Worm (Caenorhabditis elegans) whole organism, L1 larva: Measurements from ENCODE around the gene math-33.

Source experiments
- ama-1 ChIP-seq: fragments of 150-350 bp; optimal IDR thresholded peaks from 2 replicates; lab custom pipeline; 2014
- blmp-1 ChIP-seq: fragments of 150-350 bp; optimal IDR thresholded peaks from 2 replicates; lab custom pipeline; 2014; ENCODE audit warnings: missing biosample characterization, missing genetic modification characterization
- ceh-8 ChIP-seq: fragments of 200-800 bp; sonication (Bioruptor generic); optimal IDR thresholded peaks from 2 replicates; lab custom pipeline; 2018; ENCODE audit warnings: mild to moderate bottlenecking, missing genetic modification characterization, moderate library complexity, missing compliant biosample characterization
- ceh-82 ChIP-seq, 3 experiments: fragments of 150-350 bp in 1 of 3; sonication (generic microtip) in 2 of 3; optimal IDR thresholded peaks; 2 replicates each; lab custom pipeline; 2014 to 2017; ENCODE audit warnings: missing biosample characterization in 3 of 3, missing genetic modification characterization in 3 of 3
- ceh-88 ChIP-seq: fragments of 200-800 bp; sonication (Bioruptor generic); IDR thresholded peaks from 2 replicates; pipeline ENCODE4 v1.3.6; 2022; ENCODE audit warnings: missing genetic modification characterization, missing compliant biosample characterization
- ces-1 ChIP-seq: fragments of 150-350 bp; optimal IDR thresholded peaks from 2 replicates; lab custom pipeline; 2014; ENCODE audit warnings: missing biosample characterization, missing genetic modification reagents, missing genetic modification characterization
- efl-1 ChIP-seq, 4 experiments: fragments of 150-350 bp; optimal IDR thresholded peaks in 3 of 4; peaks in 1 of 4; 1 replicate in 1 of 4; 2 replicates in 3 of 4; lab custom pipeline; 2014; ENCODE audit warnings: missing biosample characterization in 2 of 4, missing genetic modification characterization in 2 of 4, missing genetic modification reagents in 2 of 4
- elt-3 ChIP-seq, 6 experiments: fragments of 150-350 bp in 1 of 6; sonication (generic microtip); optimal IDR thresholded peaks; 2 replicates each; lab custom pipeline; 2017 to 2018; ENCODE audit warnings: missing biosample characterization in 6 of 6, missing genetic modification characterization in 6 of 6, inconsistent platforms in 1 of 6
- ets-5 ChIP-seq: fragments of 200-800 bp; sonication (Bioruptor generic); IDR thresholded peaks from 2 replicates; pipeline ENCODE4 v1.3.6; 2022; ENCODE audit warnings: missing genetic modification characterization, missing compliant biosample characterization
- grh-1 ChIP-seq: fragments of 200-800 bp; sonication (Bioruptor generic); IDR thresholded peaks from 2 replicates; pipeline ENCODE4 v1.3.6; 2022; ENCODE audit warnings: missing genetic modification reagents, missing genetic modification characterization, missing compliant biosample characterization
- hlh-4 ChIP-seq: sonication (generic microtip); optimal IDR thresholded peaks from 2 replicates; lab custom pipeline; 2016; ENCODE audit warnings: mild to moderate bottlenecking, missing genetic modification characterization, missing compliant biosample characterization
- jun-1 ChIP-seq: fragments of 150-350 bp; optimal IDR thresholded peaks from 2 replicates; lab custom pipeline; 2014; ENCODE audit warnings: missing biosample characterization, missing genetic modification reagents, missing genetic modification characterization
- lin-14 ChIP-seq: fragments of 200-800 bp; sonication (Bioruptor generic); optimal IDR thresholded peaks from 2 replicates; lab custom pipeline; 2018; ENCODE audit warnings: mild to moderate bottlenecking, missing genetic modification characterization, moderate library complexity, missing compliant biosample characterization
- lin-35 ChIP-seq, 2 experiments: fragments of 150-350 bp; optimal IDR thresholded peaks; 2 replicates each; lab custom pipeline; 2014; ENCODE audit warnings: missing biosample characterization in 2 of 2, missing genetic modification characterization in 2 of 2, missing genetic modification reagents in 2 of 2
- lin-39 ChIP-seq: fragments of 150-350 bp; optimal IDR thresholded peaks from 2 replicates; lab custom pipeline; 2014; ENCODE audit warnings: missing biosample characterization, missing genetic modification reagents, missing genetic modification characterization
- lsy-2 ChIP-seq, 2 experiments: fragments of 150-350 bp; optimal IDR thresholded peaks; 2 replicates each; lab custom pipeline; 2014; ENCODE audit warnings: missing biosample characterization in 2 of 2, missing genetic modification characterization in 2 of 2
- mep-1 ChIP-seq: fragments of 150-350 bp; optimal IDR thresholded peaks from 2 replicates; lab custom pipeline; 2014; ENCODE audit warnings: missing biosample characterization, missing genetic modification characterization
- nhr-19 ChIP-seq: fragments of 200-800 bp; sonication (Bioruptor generic); conservative IDR thresholded peaks from 2 replicates; pipeline ENCODE4 v1.3.6; 2022; ENCODE audit warnings: missing genetic modification characterization, missing compliant biosample characterization
- nhr-20 ChIP-seq: sonication (generic microtip); optimal IDR thresholded peaks from 2 replicates; lab custom pipeline; 2016; ENCODE audit warnings: mild to moderate bottlenecking, missing genetic modification characterization, missing compliant biosample characterization
- nhr-237 ChIP-seq: fragments of 150-350 bp; optimal IDR thresholded peaks from 2 replicates; lab custom pipeline; 2014; ENCODE audit warnings: missing biosample characterization, missing genetic modification characterization
- nhr-47 ChIP-seq: sonication (generic microtip); optimal IDR thresholded peaks from 2 replicates; lab custom pipeline; 2016; ENCODE audit warnings: mild to moderate bottlenecking, missing genetic modification characterization, moderate library complexity, missing compliant biosample characterization
- nhr-71 ChIP-seq: sonication (generic microtip); optimal IDR thresholded peaks from 2 replicates; lab custom pipeline; 2016; ENCODE audit warnings: mild to moderate bottlenecking, missing genetic modification characterization, moderate library complexity, missing compliant biosample characterization
- nhr-76 ChIP-seq: sonication (generic microtip); optimal IDR thresholded peaks from 2 replicates; lab custom pipeline; 2017; ENCODE audit warnings: missing biosample characterization, missing genetic modification characterization
- nhr-85 ChIP-seq: sonication (generic microtip); peaks from one replicate; lab custom pipeline; 2016; ENCODE audit warnings: missing genetic modification characterization, inconsistent platforms, missing compliant biosample characterization
- nhr-90 ChIP-seq: sonication (generic microtip); optimal IDR thresholded peaks from 2 replicates; lab custom pipeline; 2016; ENCODE audit warnings: mild to moderate bottlenecking, missing genetic modification characterization, missing compliant biosample characterization; ENCODE audit not compliant: poor library complexity
- snu-23 ChIP-seq: sonication (generic microtip); optimal IDR thresholded peaks from 2 replicates; lab custom pipeline; 2016; ENCODE audit warnings: missing genetic modification characterization, missing compliant biosample characterization
- sox-4 ChIP-seq: sonication (generic microtip); optimal IDR thresholded peaks from 2 replicates; lab custom pipeline; 2016; ENCODE audit warnings: missing genetic modification characterization, missing compliant biosample characterization
- swsn-7 ChIP-seq: sonication (generic microtip); optimal IDR thresholded peaks from 2 replicates; lab custom pipeline; 2016; ENCODE audit warnings: missing genetic modification characterization, missing compliant biosample characterization
- tbx-2 ChIP-seq: sonication (generic microtip); optimal IDR thresholded peaks from 2 replicates; lab custom pipeline; 2016; ENCODE audit warnings: missing genetic modification characterization, missing compliant biosample characterization
- tlp-1 ChIP-seq: fragments of 150-350 bp; optimal IDR thresholded peaks from 2 replicates; lab custom pipeline; 2014; ENCODE audit warnings: missing biosample characterization, missing genetic modification characterization
- unc-130 ChIP-seq: fragments of 150-350 bp; optimal IDR thresholded peaks from 2 replicates; lab custom pipeline; 2017; ENCODE audit warnings: missing biosample characterization, missing genetic modification characterization, inconsistent platforms
- ztf-4 ChIP-seq: fragments of 150-350 bp; optimal IDR thresholded peaks from 2 replicates; lab custom pipeline; 2014; ENCODE audit warnings: missing biosample characterization, missing genetic modification characterization

Gene math-33

ce11 chrV:11144694-11145093, 31.0 kb downstream of the math-33 start, which contains the start of gene C06H2.7:
Gene C06H2.7, minus strand, starts transcription at chrV:11144794.
- no peak for TF ChIP-seq efl-1 (optimal IDR thresholded peaks at IDR 0.05; lab: Kevin White, UChicago)
- peak in 1 of 2 experiments; percentile 7 for TF ChIP-seq efl-1 (GFP tag; optimal IDR thresholded peaks at IDR 0.05 in 1 of 2; lab: Kevin White, UChicago)
- no peak for TF ChIP-seq blmp-1 (tag; lab: Kevin White, UChicago)

ce11 chrV:11146958-11147779, 33.5 kb downstream of the math-33 start, which contains the start of the genes T19C4.24 and nlp-33:
Gene T19C4.24, minus strand, starts transcription at chrV:11147008.
Gene nlp-33, plus strand, starts transcription at chrV:11147346.
- TF ChIP-seq sox-4 (tag; lab: Kevin White, UChicago) (no peak), lin-35 (GFP tag; optimal IDR thresholded peaks at IDR 0.05; lab: Kevin White, UChicago) (peak in 1 of 2 experiments; percentile 19), ets-5 (GFP tag; lab: Robert Waterston, UW) (no peak), efl-1 (optimal IDR thresholded peaks at IDR 0.05; lab: Kevin White, UChicago) (no peak), efl-1 (GFP tag; optimal IDR thresholded peaks at IDR 0.05 in 1 of 2; lab: Kevin White, UChicago) (no peak), tbx-2 (tag; lab: Kevin White, UChicago) (peak; percentile 20), lin-39 (tag; lab: Kevin White, UChicago) (no peak), grh-1 (GFP tag; lab: Robert Waterston, UW) (peak; percentile 30; the same call in 1 of the 2 replicates), snu-23 (GFP tag; lab: Kevin White, UChicago) (peak; percentile 50), nhr-237 (tag; lab: Kevin White, UChicago) (no peak), ces-1 (GFP tag; lab: Kevin White, UChicago) (no peak), lsy-2 (tag; optimal IDR thresholded peaks at IDR 0.05; lab: Kevin White, UChicago) (peak in 1 of 2 experiments; percentile 8), ceh-82 (tag; optimal IDR thresholded peaks at IDR 0.05; lab: Kevin White, UChicago) (no peak), nhr-76 (no peak), lin-14 (GFP tag; lab: Kevin White, UChicago) (peak; percentile 63), nhr-19 (GFP tag; lab: Robert Waterston, UW) (peak; percentile 16; the same call in 1 of the 2 replicates), ceh-88 (GFP tag; lab: Robert Waterston, UW) (no peak), ceh-8 (GFP tag; lab: Kevin White, UChicago) (no peak), nhr-90 (tag; lab: Kevin White, UChicago) (peak; percentile 51), nhr-85 (tag; lab: Kevin White, UChicago) (peak; percentile 89), blmp-1 (tag; lab: Kevin White, UChicago) (peak; percentile 26), nhr-71 (tag; lab: Kevin White, UChicago) (peak; percentile 40), tlp-1 (tag; lab: Kevin White, UChicago) (no peak), ama-1 (lab: Kevin White, UChicago) (peak; percentile 82), nhr-47 (tag; lab: Kevin White, UChicago) (no peak), nhr-20 (peak; percentile 54), hlh-4 (no peak), elt-3 (tag; optimal IDR thresholded peaks at IDR 0.05; lab: Kevin White, UChicago) (peak in 2 of 6 experiments; percentile 60 to 74)

- TF ChIP-seq nhr-237 (tag; lab: Kevin White, UChicago): no peak
- peak; percentile 17 for TF ChIP-seq nhr-90 (tag; lab: Kevin White, UChicago)
- TF ChIP-seq jun-1 (tag; lab: Kevin White, UChicago): peak; percentile 9
- TF ChIP-seq ztf-4 (tag; lab: Kevin White, UChicago): peak; percentile 18
- no peak for TF ChIP-seq ceh-8 (GFP tag; lab: Kevin White, UChicago)
- TF ChIP-seq elt-3 (tag; optimal IDR thresholded peaks at IDR 0.05; lab: Kevin White, UChicago): peak in 1 of 6 experiments; percentile 76
- peak; percentile 86 for TF ChIP-seq nhr-85 (tag; lab: Kevin White, UChicago)
- TF ChIP-seq lsy-2 (tag; optimal IDR thresholded peaks at IDR 0.05; lab: Kevin White, UChicago): peak in 1 of 2 experiments; percentile 12
- TF ChIP-seq efl-1 (optimal IDR thresholded peaks at IDR 0.05; lab: Kevin White, UChicago): no peak
- TF ChIP-seq efl-1 (GFP tag; optimal IDR thresholded peaks at IDR 0.05 in 1 of 2; lab: Kevin White, UChicago): peak in 1 of 2 experiments; percentile 76
- peak; percentile 38 for TF ChIP-seq nhr-71 (tag; lab: Kevin White, UChicago)
Observed at ce11 chrV:11147780-11148144, 34.1 kb downstream of the math-33 start.

ce11 chrV:11148971-11149370, 35.3 kb downstream of the math-33 start:
- TF ChIP-seq lin-39 (tag; lab: Kevin White, UChicago): no peak
- no peak for TF ChIP-seq nhr-90 (tag; lab: Kevin White, UChicago)
- peak; percentile 79 for TF ChIP-seq nhr-85 (tag; lab: Kevin White, UChicago)
- TF ChIP-seq swsn-7 (tag; lab: Kevin White, UChicago): no peak
- peak; percentile 8 for TF ChIP-seq mep-1 (tag; lab: Kevin White, UChicago)
- TF ChIP-seq unc-130: no peak
- TF ChIP-seq sox-4 (tag; lab: Kevin White, UChicago): no peak
- peak in 1 of 6 experiments; percentile 48 for TF ChIP-seq elt-3 (tag; optimal IDR thresholded peaks at IDR 0.05; lab: Kevin White, UChicago)
- no peak for TF ChIP-seq snu-23 (GFP tag; lab: Kevin White, UChicago)
- TF ChIP-seq nhr-76: no peak
- TF ChIP-seq blmp-1 (tag; lab: Kevin White, UChicago): peak; percentile 80
